Comparison of ENCODE assay signal across 1 fruit fly cellular context in genomic region chr3R:16717961-16718360, dm6.
TF ChIP-seq lines count a peak whose summit lies in the region.

No protein-coding gene starts in this region.

TF ChIP-seq in whole organism, embryonic, 481 proteins besides CTCF, POLR2A, EP300 and RAD21 (continued from another document):
- TF ChIP-seq cg (GFP tag; optimal IDR thresholded peaks at IDR 0.05; lab: Kevin White, UChicago), result no peak
- TF ChIP-seq Neu2 (GFP tag; optimal IDR thresholded peaks at IDR 0.05; lab: Kevin White, UChicago; ENCODE audit: borderline replicate concordance), result peak; percentile 71
- peak; percentile 85 for TF ChIP-seq CG4404 (GFP tag; IDR thresholded peaks at IDR 0.05; lab: Robert Waterston, UW)
- peak; percentile 86 for TF ChIP-seq CG15696 (tag; optimal IDR thresholded peaks at IDR 0.05; lab: Kevin White, UChicago)
- TF ChIP-seq fd102C (GFP tag; optimal IDR thresholded peaks at IDR 0.05; lab: Kevin White, UChicago), result peak; percentile 42
- no peak for TF ChIP-seq tup (GFP tag; optimal IDR thresholded peaks at IDR 0.05; lab: Kevin White, UChicago)
- no peak for TF ChIP-seq CG2199 (GFP tag; IDR thresholded peaks at IDR 0.05; lab: Robert Waterston, UW)
- TF ChIP-seq Myb (GFP tag; optimal IDR thresholded peaks at IDR 0.05; lab: Kevin White, UChicago), result no peak
- TF ChIP-seq CG14965 (GFP tag; optimal IDR thresholded peaks at IDR 0.05; lab: Kevin White, UChicago; ENCODE audit: borderline replicate concordance), result no peak
- no peak for TF ChIP-seq stwl (tag; optimal IDR thresholded peaks at IDR 0.05; lab: Kevin White, UChicago)
- peak; percentile 68 for TF ChIP-seq dmrt11E (tag; optimal IDR thresholded peaks at IDR 0.05; lab: Kevin White, UChicago)
- TF ChIP-seq sna (GFP tag; IDR thresholded peaks at IDR 0.05; lab: Robert Waterston, UW; ENCODE audit: partially characterized antibody), result no peak
- TF ChIP-seq trh (GFP tag; optimal IDR thresholded peaks at IDR 0.05; lab: Kevin White, UChicago), result no peak
- TF ChIP-seq zen2 (GFP tag; IDR thresholded peaks at IDR 0.05; lab: Robert Waterston, UW; ENCODE audit: partially characterized antibody), result no peak
- TF ChIP-seq CG1602 (GFP tag; optimal IDR thresholded peaks at IDR 0.05; lab: Kevin White, UChicago), result peak; percentile 42
- TF ChIP-seq esg (GFP tag; conservative IDR thresholded peaks at IDR 0.05; lab: Robert Waterston, UW), result no peak; the same call in 1 of the 2 replicates
- TF ChIP-seq CG11085 (GFP tag; IDR thresholded peaks at IDR 0.05; lab: Robert Waterston, UW), result no peak
- TF ChIP-seq ham (GFP tag; IDR thresholded peaks at IDR 0.05; lab: Robert Waterston, UW), result no peak
- no peak for TF ChIP-seq al (GFP tag; IDR thresholded peaks at IDR 0.05; lab: Robert Waterston, UW)
- no peak for TF ChIP-seq BEAF-32 (GFP tag; optimal IDR thresholded peaks at IDR 0.05; lab: Kevin White, UChicago)
- TF ChIP-seq p53 (GFP tag; optimal IDR thresholded peaks at IDR 0.05; lab: Kevin White, UChicago), result no peak
- TF ChIP-seq toy (GFP tag; IDR thresholded peaks at IDR 0.05; lab: Robert Waterston, UW), result no peak
- no peak for TF ChIP-seq seq (GFP tag; IDR thresholded peaks at IDR 0.05; lab: Robert Waterston, UW)
- peak; percentile 75 for TF ChIP-seq CG10979 (tag; optimal IDR thresholded peaks at IDR 0.05; lab: Kevin White, UChicago)
- peak; percentile 7 for TF ChIP-seq Hr3 (GFP tag; optimal IDR thresholded peaks at IDR 0.05; lab: Kevin White, UChicago)
- TF ChIP-seq zf30C (GFP tag; optimal IDR thresholded peaks at IDR 0.05; lab: Kevin White, UChicago), result peak; percentile 31
- no peak for TF ChIP-seq Fer3 (tag; optimal IDR thresholded peaks at IDR 0.05; lab: Kevin White, UChicago)
- TF ChIP-seq mam (GFP tag; optimal IDR thresholded peaks at IDR 0.05; lab: Kevin White, UChicago), result no peak
- no peak for TF ChIP-seq MBD-R2 (GFP tag; IDR thresholded peaks at IDR 0.05; lab: Robert Waterston, UW)
- no peak for TF ChIP-seq Hmx (GFP tag; optimal IDR thresholded peaks at IDR 0.05; lab: Kevin White, UChicago)
